Fruit fly (Drosophila melanogaster): ENCODE measurements around the gene twit.

dm6 chr2L:20817170-20817569, 35.2 kb upstream of the twit start, which contains the start of gene CheB38b:
- no peak for TF ChIP-seq CG8944 (GFP tag; optimal IDR thresholded peaks at IDR 0.05)
- no peak for TF ChIP-seq hkb (optimal IDR thresholded peaks at IDR 0.05)
- TF ChIP-seq hkb (GFP tag; IDR thresholded peaks at IDR 0.05) = no peak
- no peak for TF ChIP-seq CG9932 (GFP tag; IDR thresholded peaks at IDR 0.05)
- no peak for TF ChIP-seq cas (GFP tag; IDR thresholded peaks at IDR 0.05)
- TF ChIP-seq repo (GFP tag; optimal IDR thresholded peaks at IDR 0.05) = no peak
- TF ChIP-seq CG1647 (GFP tag; optimal IDR thresholded peaks at IDR 0.05) = no peak
- TF ChIP-seq Asciz (GFP tag; optimal IDR thresholded peaks at IDR 0.05) = no peak
- TF ChIP-seq Dll (GFP tag; IDR thresholded peaks at IDR 0.05; ENCODE audit: partially characterized antibody) = no peak
- TF ChIP-seq Sry-β (GFP tag; optimal IDR thresholded peaks at IDR 0.05) = no peak

Data from whole organism, embryonic.